Worm (Caenorhabditis elegans) whole organism, L3 larva: ENCODE data around the gene fbxa-76.
A peak's percentile ranks its signal among the peaks of the same experiment; 100 is the strongest.

Source experiments
- R02D3.7 ChIP-seq: fragments of 150-350 bp; optimal IDR thresholded peaks from 2 replicates; lab custom pipeline; 2014; ENCODE audit warnings: missing biosample characterization, missing genetic modification characterization
- aly-2 ChIP-seq: fragments of 150-350 bp; optimal IDR thresholded peaks from 2 replicates; lab custom pipeline; 2014; ENCODE audit warnings: missing biosample characterization, missing genetic modification characterization
- ceh-28 ChIP-seq: fragments of 150-350 bp; optimal IDR thresholded peaks from 2 replicates; lab custom pipeline; 2014; ENCODE audit warnings: missing biosample characterization, missing genetic modification reagents, missing genetic modification characterization
- egl-27 ChIP-seq: sonication (generic microtip); optimal IDR thresholded peaks from 4 replicates; lab custom pipeline; 2017; ENCODE audit warnings: missing biosample characterization, missing genetic modification reagents, missing genetic modification characterization
- egl-5 ChIP-seq: fragments of 150-350 bp; optimal IDR thresholded peaks from 2 replicates; lab custom pipeline; 2017; ENCODE audit warnings: missing biosample characterization, missing genetic modification reagents, missing genetic modification characterization, inconsistent platforms
- elt-1 ChIP-seq: fragments of 150-350 bp; optimal IDR thresholded peaks from 2 replicates; lab custom pipeline; 2014; ENCODE audit warnings: missing biosample characterization, missing genetic modification characterization
- elt-2 ChIP-seq: sonication (generic microtip); optimal IDR thresholded peaks from 2 replicates; lab custom pipeline; 2016; ENCODE audit warnings: missing genetic modification reagents, mild to moderate bottlenecking, missing genetic modification characterization, missing compliant biosample characterization
- fkh-10 ChIP-seq: sonication (generic microtip); optimal IDR thresholded peaks from 2 replicates; lab custom pipeline; 2017; ENCODE audit warnings: missing biosample characterization, missing genetic modification reagents, missing genetic modification characterization
- hmg-11 ChIP-seq: sonication (generic microtip); optimal IDR thresholded peaks from 2 replicates; lab custom pipeline; 2016; ENCODE audit warnings: missing genetic modification characterization, missing compliant biosample characterization
- jun-1 ChIP-seq: fragments of 150-350 bp; optimal IDR thresholded peaks from 2 replicates; lab custom pipeline; 2014; ENCODE audit warnings: missing biosample characterization, missing genetic modification reagents, missing genetic modification characterization
- lin-15B ChIP-seq: fragments of 150-350 bp; optimal IDR thresholded peaks from 2 replicates; lab custom pipeline; 2014; ENCODE audit warnings: missing biosample characterization, missing genetic modification characterization
- lin-39 ChIP-seq: fragments of 150-350 bp; optimal IDR thresholded peaks from 2 replicates; lab custom pipeline; 2018; ENCODE audit warnings: missing biosample characterization, missing genetic modification reagents, missing genetic modification characterization
- lsy-12 ChIP-seq: sonication (generic microtip); optimal IDR thresholded peaks from 2 replicates; lab custom pipeline; 2016; ENCODE audit warnings: mild to moderate bottlenecking, missing genetic modification characterization, missing compliant biosample characterization
- mdl-1 ChIP-seq: fragments of 150-350 bp; optimal IDR thresholded peaks from 2 replicates; lab custom pipeline; 2014; ENCODE audit warnings: missing biosample characterization, missing genetic modification characterization
- mml-1 ChIP-seq: fragments of 150-350 bp; sonication (generic microtip); optimal IDR thresholded peaks from 3 replicates; lab custom pipeline; 2014; ENCODE audit warnings: missing biosample characterization, missing genetic modification characterization
- nfya-1 ChIP-seq: sonication (generic microtip); optimal IDR thresholded peaks from 2 replicates; lab custom pipeline; 2017; ENCODE audit warnings: missing genetic modification characterization, mild to moderate bottlenecking, missing compliant biosample characterization, antibody characterized with exemption, moderate library complexity; ENCODE audit not compliant: insufficient read depth
- nhr-11 ChIP-seq: fragments of 150-350 bp; optimal IDR thresholded peaks from 2 replicates; lab custom pipeline; 2014; ENCODE audit warnings: missing biosample characterization, missing genetic modification characterization
- nhr-12 ChIP-seq: fragments of 150-350 bp; optimal IDR thresholded peaks from 2 replicates; lab custom pipeline; 2014; ENCODE audit warnings: missing biosample characterization, missing genetic modification characterization
- nhr-237 ChIP-seq: fragments of 150-350 bp; optimal IDR thresholded peaks from 2 replicates; lab custom pipeline; 2014; ENCODE audit warnings: missing biosample characterization, missing genetic modification characterization
- nhr-25 ChIP-seq: sonication (generic microtip); optimal IDR thresholded peaks from 2 replicates; lab custom pipeline; 2017; ENCODE audit warnings: missing biosample characterization, missing genetic modification characterization
- nhr-28 ChIP-seq: fragments of 150-350 bp; optimal IDR thresholded peaks from 2 replicates; lab custom pipeline; 2014; ENCODE audit warnings: missing biosample characterization, missing genetic modification characterization
- nhr-67 ChIP-seq: fragments of 150-350 bp; optimal IDR thresholded peaks from 2 replicates; lab custom pipeline; 2014; ENCODE audit warnings: missing biosample characterization, missing genetic modification characterization
- nhr-76 ChIP-seq: fragments of 150-350 bp; sonication (generic microtip); optimal IDR thresholded peaks from 5 replicates; lab custom pipeline; 2014; ENCODE audit warnings: missing biosample characterization, missing genetic modification characterization
- nhr-77 ChIP-seq: fragments of 150-350 bp; optimal IDR thresholded peaks from 2 replicates; lab custom pipeline; 2014; ENCODE audit warnings: missing biosample characterization, missing genetic modification characterization
- pha-4 ChIP-seq: fragments of 150-350 bp; optimal IDR thresholded peaks from 2 replicates; lab custom pipeline; 2014; ENCODE audit warnings: missing biosample characterization, missing genetic modification reagents, missing genetic modification characterization
- sea-2 ChIP-seq: fragments of 150-350 bp; sonication (generic microtip); optimal IDR thresholded peaks from 4 replicates; lab custom pipeline; 2014; ENCODE audit warnings: missing biosample characterization, missing genetic modification reagents, missing genetic modification characterization
- skn-1 ChIP-seq: fragments of 150-350 bp; optimal IDR thresholded peaks from 2 replicates; lab custom pipeline; 2014; ENCODE audit warnings: missing biosample characterization, missing genetic modification characterization
- snpc-4 ChIP-seq: fragments of 150-350 bp; optimal IDR thresholded peaks from 2 replicates; lab custom pipeline; 2014; ENCODE audit warnings: missing biosample characterization, missing genetic modification characterization
- unc-62 ChIP-seq: fragments of 150-350 bp; sonication (generic microtip); optimal IDR thresholded peaks from 4 replicates; lab custom pipeline; 2014; ENCODE audit warnings: missing biosample characterization, missing genetic modification reagents, missing genetic modification characterization
- ztf-11 ChIP-seq: fragments of 150-350 bp; optimal IDR thresholded peaks from 2 replicates; lab custom pipeline; 2014; ENCODE audit warnings: missing biosample characterization, missing genetic modification characterization
- ztf-4 ChIP-seq: fragments of 150-350 bp; optimal IDR thresholded peaks from 2 replicates; lab custom pipeline; 2014; ENCODE audit warnings: missing biosample characterization, missing genetic modification characterization

fbxa-76 gene

DNA sequence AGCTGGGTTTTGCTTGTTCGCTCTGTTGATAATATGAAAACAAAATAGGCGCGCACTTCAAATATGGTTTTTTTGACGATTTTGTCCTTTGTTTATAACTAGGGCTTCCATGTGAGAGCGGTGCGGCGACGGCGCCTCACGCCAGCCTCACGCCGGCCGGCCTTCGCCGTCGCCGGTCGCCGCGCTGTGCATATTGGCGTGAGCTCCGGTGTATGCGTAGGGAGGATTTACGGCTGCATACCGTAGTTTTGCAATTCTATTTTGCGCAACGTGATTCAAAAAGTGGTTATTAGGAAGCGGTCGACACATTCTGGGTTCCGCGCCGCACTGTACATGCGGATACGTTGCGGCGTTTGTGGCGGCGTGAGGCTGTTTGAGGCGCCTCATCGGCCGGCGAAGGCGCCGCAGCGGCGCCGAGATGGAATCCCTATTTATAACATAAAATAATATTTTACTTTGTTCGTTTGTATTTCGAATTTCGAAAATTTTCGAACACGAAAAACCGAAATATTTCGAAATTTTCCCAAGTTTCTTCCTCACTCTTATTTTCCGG lies 34.8 kb downstream of the fbxa-76 start:
- TF ChIP-seq lsy-12 (no peak), unc-62 (GFP tag; lab: Kevin White, UChicago) (no peak), skn-1 (tag; lab: Kevin White, UChicago) (no peak), ztf-4 (tag; lab: Kevin White, UChicago) (no peak), nhr-11 (tag; lab: Kevin White, UChicago) (no peak), nhr-12 (tag; lab: Kevin White, UChicago) (no peak), mml-1 (tag; lab: Kevin White, UChicago) (no peak), aly-2 (tag; lab: Kevin White, UChicago) (no peak), nhr-76 (tag; lab: Kevin White, UChicago) (no peak), nhr-28 (tag; lab: Kevin White, UChicago) (no peak), elt-1 (no peak)
- TF ChIP-seq, all 47 proteins: peak for 0

DNA sequence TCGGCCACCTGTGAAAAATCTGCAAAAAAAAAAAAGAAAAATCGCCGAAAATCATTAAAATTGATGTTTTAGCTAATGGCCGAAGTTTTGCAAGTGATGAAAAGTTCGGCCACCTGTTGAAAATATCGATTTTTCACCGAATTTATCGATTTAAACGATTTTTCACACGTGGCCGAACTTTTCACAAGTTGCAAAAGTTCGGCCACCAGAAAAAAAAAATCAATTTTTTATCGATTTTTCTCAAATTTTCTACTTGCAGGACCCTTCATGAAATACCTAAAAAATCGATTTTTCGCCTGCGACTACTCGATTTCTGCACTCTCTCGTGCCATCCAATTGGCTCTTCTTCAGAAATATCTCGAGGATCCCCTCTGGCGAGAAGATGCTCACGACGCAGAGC lies 38.3 kb downstream of the fbxa-76 start:
- TF ChIP-seq ceh-28 (tag; lab: Kevin White, UChicago) (peak; percentile 62), nhr-237 (tag; lab: Kevin White, UChicago) (no peak)
- TF ChIP-seq, all 47 proteins: peak for 1

DNA sequence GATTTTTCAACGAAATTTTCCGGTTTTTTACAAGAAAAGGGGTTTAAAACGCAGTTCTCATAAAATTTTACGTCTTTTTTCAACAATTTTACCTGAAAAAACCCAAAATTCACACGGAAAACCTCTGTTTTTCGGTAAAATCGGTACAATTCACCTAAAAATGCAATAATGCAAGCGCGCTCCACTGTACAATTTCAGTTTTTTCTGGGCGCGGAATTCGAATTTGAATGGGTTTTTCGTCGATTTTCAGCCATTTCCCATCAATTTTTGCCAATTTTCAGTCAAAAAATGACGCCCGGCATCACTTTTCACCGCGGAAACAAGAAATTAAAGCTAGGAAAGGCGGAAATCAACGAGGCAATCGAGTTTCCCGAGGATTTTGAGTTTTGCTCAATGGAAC lies 41.1 kb downstream of the fbxa-76 start, which contains the start of gene orc-3:
orc-3 (plus strand) TSS at position 282 of the 400 bp plus-strand sequence.
- TF ChIP-seq nhr-12 (tag; lab: Kevin White, UChicago) = no peak
- peak; percentile 67 for TF ChIP-seq lin-15B (tag; lab: Kevin White, UChicago)
- TF ChIP-seq jun-1 (tag; lab: Kevin White, UChicago) = no peak
- TF ChIP-seq pha-4 (tag; lab: Kevin White, UChicago) = peak; percentile 32
- TF ChIP-seq nhr-67 = no peak
- no peak for TF ChIP-seq sea-2 (GFP tag; lab: Kevin White, UChicago)
- peak; percentile 9 for TF ChIP-seq nhr-25 (tag; lab: Kevin White, UChicago)
- TF ChIP-seq nhr-11 (tag; lab: Kevin White, UChicago) = no peak
- TF ChIP-seq egl-27 (tag; lab: Kevin White, UChicago) = no peak
- TF ChIP-seq ztf-11 (tag; lab: Kevin White, UChicago) = no peak
- TF ChIP-seq lsy-12 = no peak
- no peak for TF ChIP-seq ztf-4 (tag; lab: Kevin White, UChicago)
- no peak for TF ChIP-seq fkh-10
- peak; percentile 24 for TF ChIP-seq hmg-11
- TF ChIP-seq egl-5 (tag; lab: Kevin White, UChicago) = peak; percentile 61
- peak; percentile 6 for TF ChIP-seq nfya-1 (tag; lab: Kevin White, UChicago)
- TF ChIP-seq, all 47 proteins: peak for 6

- TF ChIP-seq fkh-10 = no peak
- TF ChIP-seq ceh-28 (tag; lab: Kevin White, UChicago) = peak; percentile 83
Measured at ce11 chrIII:1207027-1207426, 41.9 kb downstream of the fbxa-76 start.

DNA sequence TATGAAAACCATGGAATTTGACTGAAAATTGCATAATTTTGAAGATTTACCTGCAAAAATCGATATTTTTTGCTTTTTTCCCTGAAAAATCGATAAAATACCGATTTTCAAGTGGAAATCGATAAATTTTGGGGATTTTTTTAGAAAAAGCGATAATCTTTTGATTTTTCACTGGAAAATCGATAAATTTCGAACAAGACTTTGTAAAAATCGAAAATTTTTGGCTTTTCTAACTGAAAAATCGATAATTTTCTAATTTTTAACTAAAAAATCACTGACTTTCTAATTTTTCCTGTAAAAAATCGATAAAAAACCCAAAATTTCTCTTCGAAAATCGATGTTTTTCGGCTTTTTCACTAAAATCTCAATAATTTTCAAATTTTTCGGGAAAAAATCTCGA lies 42.6 kb downstream of the fbxa-76 start:
- TF ChIP-seq R02D3.7 (no peak), skn-1 (tag; lab: Kevin White, UChicago) (no peak), nfya-1 (tag; lab: Kevin White, UChicago) (no peak), sea-2 (GFP tag; lab: Kevin White, UChicago) (no peak), snpc-4 (tag; lab: Kevin White, UChicago) (no peak), ceh-28 (tag; lab: Kevin White, UChicago) (peak; percentile 81), nhr-77 (tag; lab: Kevin White, UChicago) (no peak), jun-1 (tag; lab: Kevin White, UChicago) (no peak)

DNA sequence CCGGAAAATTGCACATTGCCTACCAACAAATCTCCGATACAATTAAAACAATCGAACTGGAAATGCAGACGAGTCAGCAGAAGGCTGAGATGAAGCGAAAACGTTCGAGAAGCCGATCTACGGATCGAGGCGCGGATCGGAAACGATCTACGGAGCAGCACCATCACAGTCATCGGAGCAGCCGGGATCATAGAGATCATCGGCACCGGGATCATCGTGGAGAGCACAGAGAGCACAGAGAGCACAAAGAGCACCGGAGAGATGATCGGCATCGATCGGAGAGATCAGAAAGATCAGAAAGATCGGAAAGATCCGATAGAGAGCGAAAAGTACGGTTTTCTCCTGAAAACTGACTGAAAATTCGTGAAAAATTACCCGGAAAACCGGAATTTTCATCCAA lies 43.5 kb downstream of the fbxa-76 start:
- TF ChIP-seq lin-39 (tag; lab: Kevin White, UChicago) = no peak
- no peak for TF ChIP-seq elt-2 (tag; lab: Kevin White, UChicago)
- TF ChIP-seq mdl-1 = no peak
- TF ChIP-seq unc-62 (GFP tag; lab: Kevin White, UChicago) = no peak
- TF ChIP-seq nhr-237 (tag; lab: Kevin White, UChicago) = no peak
- TF ChIP-seq nhr-76 (tag; lab: Kevin White, UChicago) = no peak
- TF ChIP-seq R02D3.7 = no peak
- TF ChIP-seq ztf-11 (tag; lab: Kevin White, UChicago) = no peak
